Fruit fly (Drosophila melanogaster) whole organism, embryonic: ENCODE data around the gene Tmhs.

Source experiments
- ATbp ChIP-seq: fragments of 200-800 bp; sonication (Bioruptor generic); optimal IDR thresholded peaks from 2 replicates; lab custom pipeline; 2017; ENCODE audit warnings: missing biosample characterization, mild to moderate bottlenecking, missing genetic modification characterization, missing genetic modification reagents
- Atf-2 ChIP-seq: fragments of 200-800 bp; sonication (Bioruptor generic); optimal IDR thresholded peaks from 2 replicates; lab custom pipeline; 2016; ENCODE audit warnings: missing biosample characterization, missing genetic modification characterization
- Bdp1 ChIP-seq: fragments of 200-800 bp; sonication (Bioruptor generic); optimal IDR thresholded peaks from 3 replicates; lab custom pipeline; 2016; ENCODE audit warnings: missing biosample characterization, missing genetic modification characterization
- Blimp-1 ChIP-seq: fragments of 200-800 bp; sonication (Bioruptor generic); optimal IDR thresholded peaks from 3 replicates; lab custom pipeline; 2018; ENCODE audit warnings: missing biosample characterization, missing genetic modification characterization, mild to moderate bottlenecking, moderate library complexity, missing genetic modification reagents
- CG10543 ChIP-seq: fragments of 200-800 bp; sonication (Bioruptor generic); optimal IDR thresholded peaks from 3 replicates; lab custom pipeline; 2017; ENCODE audit warnings: missing biosample characterization, mild to moderate bottlenecking, missing genetic modification characterization, moderate library complexity
- CG11398 ChIP-seq: fragments of 200-800 bp; sonication (Bioruptor generic); optimal IDR thresholded peaks from 2 replicates; lab custom pipeline; 2016; ENCODE audit warnings: missing biosample characterization, missing genetic modification characterization
- CG11456 ChIP-seq: fragments of 200-800 bp; sonication (Bioruptor generic); IDR thresholded peaks from 3 replicates; pipeline ENCODE4 v1.3.6; 2022; ENCODE audit warnings: missing biosample characterization, missing genetic modification characterization
- CG12769 ChIP-seq: fragments of 200-800 bp; sonication (Bioruptor generic); optimal IDR thresholded peaks from 2 replicates; lab custom pipeline; 2019; ENCODE audit warnings: missing biosample characterization, mild to moderate bottlenecking, missing genetic modification characterization, moderate library complexity
- CG14667 ChIP-seq: fragments of 200-800 bp; sonication (Bioruptor generic); IDR thresholded peaks from 2 replicates; pipeline ENCODE4 v1.3.6; 2022; ENCODE audit warnings: missing biosample characterization, missing genetic modification characterization
- CG15269 ChIP-seq: fragments of 200-800 bp; sonication (Bioruptor generic); optimal IDR thresholded peaks from 2 replicates; lab custom pipeline; 2018; ENCODE audit warnings: missing biosample characterization, mild to moderate bottlenecking, missing genetic modification characterization, moderate library complexity
- CG15514 ChIP-seq: fragments of 200-800 bp; sonication (Bioruptor generic); optimal IDR thresholded peaks from 3 replicates; lab custom pipeline; 2017; ENCODE audit warnings: missing biosample characterization, missing genetic modification characterization, mild to moderate bottlenecking, moderate library complexity, missing genetic modification reagents
- CG17186 ChIP-seq: fragments of 200-800 bp; sonication (Bioruptor generic); optimal IDR thresholded peaks from 3 replicates; lab custom pipeline; 2017; ENCODE audit warnings: missing biosample characterization, missing genetic modification reagents, missing genetic modification characterization
- CG17328 ChIP-seq: fragments of 200-800 bp; sonication (Bioruptor generic); IDR thresholded peaks from 2 replicates; pipeline ENCODE4 v1.3.6; 2022; ENCODE audit warnings: missing biosample characterization, missing genetic modification characterization
- CG17359 ChIP-seq: fragments of 200-800 bp; sonication (Bioruptor generic); optimal IDR thresholded peaks from 3 replicates; lab custom pipeline; 2018; ENCODE audit warnings: missing biosample characterization, mild to moderate bottlenecking, missing genetic modification characterization, moderate library complexity
- CG1792 ChIP-seq: fragments of 200-800 bp; sonication (Bioruptor generic); optimal IDR thresholded peaks from 2 replicates; lab custom pipeline; 2016; ENCODE audit warnings: missing biosample characterization, missing genetic modification characterization
- CG1832 ChIP-seq: fragments of 200-800 bp; sonication (Bioruptor generic); optimal IDR thresholded peaks from 2 replicates; lab custom pipeline; 2017; ENCODE audit warnings: missing biosample characterization, mild to moderate bottlenecking, missing genetic modification characterization, inconsistent platforms
- CG18599 ChIP-seq: fragments of 200-800 bp; sonication (Bioruptor generic); optimal IDR thresholded peaks from 3 replicates; lab custom pipeline; 2017; ENCODE audit warnings: missing biosample characterization, missing genetic modification characterization, mild to moderate bottlenecking, moderate library complexity, missing genetic modification reagents
- CG18619 ChIP-seq: fragments of 200-800 bp; sonication (Bioruptor generic); optimal IDR thresholded peaks from 3 replicates; lab custom pipeline; 2017; ENCODE audit warnings: missing biosample characterization, mild to moderate bottlenecking, missing genetic modification characterization
- CG2120 ChIP-seq: fragments of 200-800 bp; sonication (Bioruptor generic); optimal IDR thresholded peaks from 3 replicates; lab custom pipeline; 2016; ENCODE audit warnings: missing biosample characterization, missing genetic modification characterization
- CG32767 ChIP-seq: fragments of 200-800 bp; sonication (Bioruptor generic); IDR thresholded peaks from 2 replicates; pipeline ENCODE4 v1.3.6; 2022; ENCODE audit warnings: missing biosample characterization, missing genetic modification characterization
- CG3838 ChIP-seq: fragments of 200-800 bp; sonication (Bioruptor generic); optimal IDR thresholded peaks from 3 replicates; lab custom pipeline; 2016; ENCODE audit warnings: missing biosample characterization, missing genetic modification characterization
- CG8089 ChIP-seq: fragments of 200-800 bp; sonication (Bioruptor generic); optimal IDR thresholded peaks from 3 replicates; lab custom pipeline; 2016; ENCODE audit warnings: missing biosample characterization, missing genetic modification characterization
- CG8924 ChIP-seq: fragments of 200-800 bp; optimal IDR thresholded peaks from 3 replicates; lab custom pipeline; 2019; ENCODE audit warnings: missing biosample characterization, mild to moderate bottlenecking, missing genetic modification characterization, moderate library complexity
- Dip3 ChIP-seq: fragments of 200-800 bp; sonication (Bioruptor generic); optimal IDR thresholded peaks from 3 replicates; lab custom pipeline; 2016; ENCODE audit warnings: missing biosample characterization, missing genetic modification characterization
- Dp ChIP-seq: fragments of 200-800 bp; sonication (Bioruptor generic); optimal IDR thresholded peaks from 2 replicates; lab custom pipeline; 2018; ENCODE audit warnings: missing biosample characterization, mild to moderate bottlenecking, missing genetic modification characterization, moderate library complexity
- Lpt ChIP-seq: fragments of >200 bp; optimal IDR thresholded peaks from 2 replicates; lab custom pipeline; 2018; ENCODE audit warnings: missing biosample characterization, missing genetic modification characterization
- Med ChIP-seq: fragments of 200-800 bp; sonication (Bioruptor generic); peaks from one replicate; lab custom pipeline; 2016; ENCODE audit warnings: missing biosample characterization, missing genetic modification characterization, mild to moderate bottlenecking, inconsistent platforms, moderate library complexity
- Oaz ChIP-seq: fragments of 200-800 bp; sonication (Bioruptor generic); IDR thresholded peaks from 2 replicates; pipeline ENCODE4 v1.3.6; 2022; ENCODE audit warnings: missing biosample characterization, missing genetic modification characterization
- Optix ChIP-seq: fragments of 200-800 bp; sonication (Bioruptor generic); IDR thresholded peaks from 3 replicates; pipeline ENCODE4 v1.3.6; 2022; ENCODE audit warnings: missing biosample characterization, missing genetic modification characterization
- Ptx1 ChIP-seq: fragments of 200-800 bp; sonication (Bioruptor generic); IDR thresholded peaks from 2 replicates; pipeline ENCODE4 v1.3.6; 2022; ENCODE audit warnings: missing biosample characterization, missing genetic modification characterization
- ab ChIP-seq: fragments of 200-800 bp; sonication (Bioruptor generic); optimal IDR thresholded peaks from 2 replicates; lab custom pipeline; 2016; ENCODE audit warnings: missing biosample characterization, missing genetic modification characterization
- bigmax ChIP-seq: fragments of 200-800 bp; sonication (Bioruptor generic); optimal IDR thresholded peaks from 2 replicates; lab custom pipeline; 2018; ENCODE audit warnings: missing biosample characterization, mild to moderate bottlenecking, missing genetic modification characterization
- cg ChIP-seq: fragments of 200-800 bp; sonication (Bioruptor generic); optimal IDR thresholded peaks from 3 replicates; lab custom pipeline; 2019; ENCODE audit warnings: missing biosample characterization, mild to moderate bottlenecking, missing genetic modification characterization, moderate library complexity
- chm ChIP-seq: fragments of 200-800 bp; sonication (Bioruptor generic); IDR thresholded peaks from 2 replicates; pipeline ENCODE4 v1.3.6; 2022; ENCODE audit warnings: missing biosample characterization, missing genetic modification characterization
- cwo ChIP-seq: fragments of 200-800 bp; sonication (Bioruptor generic); optimal IDR thresholded peaks from 3 replicates; lab custom pipeline; 2017; ENCODE audit warnings: missing biosample characterization, missing genetic modification characterization, mild to moderate bottlenecking, moderate library complexity, missing genetic modification reagents
- danr ChIP-seq: fragments of 200-800 bp; sonication (Bioruptor generic); IDR thresholded peaks from 2 replicates; pipeline ENCODE4 v1.3.6; 2022; ENCODE audit warnings: missing biosample characterization, missing genetic modification characterization
- dysf ChIP-seq: fragments of 200-800 bp; sonication (Bioruptor generic); IDR thresholded peaks from 3 replicates; pipeline ENCODE4 v1.3.6; 2022; ENCODE audit warnings: missing biosample characterization, missing genetic modification characterization
- ewg ChIP-seq: fragments of 200-800 bp; sonication (Bioruptor generic); optimal IDR thresholded peaks from 3 replicates; lab custom pipeline; 2017; ENCODE audit warnings: mild to moderate bottlenecking, missing biosample characterization, missing genetic modification reagents, missing genetic modification characterization
- fru ChIP-seq: fragments of >200 bp; optimal IDR thresholded peaks from 2 replicates; lab custom pipeline; 2017
- fu2 ChIP-seq: fragments of 200-800 bp; sonication (Bioruptor generic); optimal IDR thresholded peaks from 2 replicates; lab custom pipeline; 2016; ENCODE audit warnings: missing biosample characterization, missing genetic modification characterization
- grn ChIP-seq: fragments of 200-800 bp; sonication (Bioruptor generic); optimal IDR thresholded peaks from 3 replicates; lab custom pipeline; 2017; ENCODE audit warnings: missing biosample characterization, missing genetic modification characterization
- hkb ChIP-seq, 2 experiments: fragments of 200-800 bp in 1 of 2; fragments of >200 bp in 1 of 2; sonication (Bioruptor generic) in 1 of 2; IDR thresholded peaks in 1 of 2; optimal IDR thresholded peaks in 1 of 2; 2 replicates each; pipeline versions ENCODE4 v1.3.6 to Lab custom; 2017 to 2022; ENCODE audit warnings: missing biosample characterization in 1 of 2, missing genetic modification characterization in 1 of 2
- kni ChIP-seq: fragments of 200-800 bp; sonication (Bioruptor generic); optimal IDR thresholded peaks from 3 replicates; lab custom pipeline; 2017; ENCODE audit warnings: mild to moderate bottlenecking, missing biosample characterization, missing genetic modification reagents, missing genetic modification characterization
- lilli ChIP-seq: fragments of 200-800 bp; sonication (Bioruptor generic); optimal IDR thresholded peaks from 3 replicates; lab custom pipeline; 2016; ENCODE audit warnings: missing biosample characterization, missing genetic modification characterization
- maf-S ChIP-seq: fragments of 200-800 bp; sonication (Bioruptor generic); optimal IDR thresholded peaks from 2 replicates; lab custom pipeline; 2016; ENCODE audit warnings: missing biosample characterization, missing genetic modification characterization
- nerfin-1 ChIP-seq: fragments of 200-800 bp; sonication (Bioruptor generic); optimal IDR thresholded peaks from 3 replicates; lab custom pipeline; 2019; ENCODE audit warnings: missing biosample characterization, mild to moderate bottlenecking, missing genetic modification characterization, moderate library complexity
- prd ChIP-seq, 3 experiments: fragments of >200 bp in 2 of 3; fragments of 200-800 bp in 1 of 3; sonication (Bioruptor generic) in 1 of 3; optimal IDR thresholded peaks in 2 of 3; IDR thresholded peaks in 1 of 3; 2 replicates in 2 of 3; 3 replicates in 1 of 3; pipeline versions ENCODE4 v1.3.6 to Lab custom; 2017 to 2022; ENCODE audit warnings: missing biosample characterization in 1 of 3, missing genetic modification characterization in 1 of 3
- schlank ChIP-seq: fragments of 200-800 bp; sonication (Bioruptor generic); optimal IDR thresholded peaks from 2 replicates; lab custom pipeline; 2018; ENCODE audit warnings: missing biosample characterization, mild to moderate bottlenecking, missing genetic modification characterization
- slbo ChIP-seq: fragments of 200-800 bp; sonication (Bioruptor generic); IDR thresholded peaks from 2 replicates; pipeline ENCODE4 v1.3.6; 2022; ENCODE audit warnings: missing biosample characterization, missing genetic modification characterization
- vfl ChIP-seq: fragments of 200-800 bp; sonication (Bioruptor generic); optimal IDR thresholded peaks from 2 replicates; lab custom pipeline; 2016; ENCODE audit warnings: missing biosample characterization, missing genetic modification characterization

Gene Tmhs

DNA sequence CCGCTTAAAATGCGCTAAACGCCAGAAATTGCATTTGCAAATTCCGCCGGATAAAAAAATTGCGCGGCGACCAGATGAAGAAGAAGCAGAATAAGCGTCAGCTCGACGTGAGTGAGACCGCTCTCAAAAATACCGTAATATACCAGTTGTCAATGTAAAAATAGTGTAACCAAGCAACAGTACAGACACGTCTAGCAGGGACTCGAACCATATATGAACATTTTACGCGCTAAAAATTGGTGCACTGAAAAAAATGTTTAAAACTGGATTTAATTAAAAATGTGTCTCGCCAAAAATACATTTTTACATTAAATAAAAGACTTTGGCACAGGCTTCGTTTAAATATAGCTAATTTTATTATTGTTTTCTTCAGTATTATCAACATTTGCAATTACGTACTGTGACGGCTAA, 9.2 kb upstream of the Tmhs start, which contains the start of gene dre4 (continued):
- no peak for TF ChIP-seq kni
- peak; percentile 69 for TF ChIP-seq CG17328 (GFP tag; lab: Robert Waterston, UW)
- peak; percentile 67 for TF ChIP-seq CG1792 (GFP tag; lab: Kevin White, UChicago)
- TF ChIP-seq slbo (GFP tag; lab: Robert Waterston, UW): peak; percentile 87
- peak; percentile 94 for TF ChIP-seq nerfin-1 (tag; lab: Kevin White, UChicago)
- TF ChIP-seq fru (lab: Kevin White, UChicago): no peak
- no peak for TF ChIP-seq bigmax (GFP tag; lab: Kevin White, UChicago)
- TF ChIP-seq Optix (GFP tag; lab: Robert Waterston, UW): no peak
- 0 out of 2 replicates have a peak, but pooled peaks have one; percentile 35 for TF ChIP-seq CG14667
- TF ChIP-seq CG3838 (GFP tag; lab: Kevin White, UChicago): peak; percentile 20
- peak; percentile 66 for TF ChIP-seq CG12769 (tag; lab: Kevin White, UChicago)
- TF ChIP-seq cwo (GFP tag; lab: Kevin White, UChicago): peak; percentile 9
- no peak for TF ChIP-seq cg (GFP tag; lab: Kevin White, UChicago)
- peak; percentile 91 for TF ChIP-seq Med (GFP tag; lab: Kevin White, UChicago)
- TF ChIP-seq vfl (GFP tag; lab: Kevin White, UChicago): peak; percentile 33
- peak; percentile 90 for TF ChIP-seq CG15514 (GFP tag; lab: Kevin White, UChicago)
- peak; percentile 24 for TF ChIP-seq Dip3
- TF ChIP-seq dysf (GFP tag; lab: Robert Waterston, UW): peak; percentile 64
- peak; percentile 77 for TF ChIP-seq CG17186 (GFP tag; lab: Kevin White, UChicago)
- no peak for TF ChIP-seq CG10543 (GFP tag; lab: Kevin White, UChicago)
- TF ChIP-seq CG17359 (tag; lab: Kevin White, UChicago): peak; percentile 75
- TF ChIP-seq fu2 (GFP tag; lab: Kevin White, UChicago): peak; percentile 60
- TF ChIP-seq Atf-2 (GFP tag; lab: Kevin White, UChicago): peak; percentile 66
- TF ChIP-seq CG18599 (GFP tag; lab: Kevin White, UChicago): peak; percentile 80
- no peak for TF ChIP-seq CG1832 (GFP tag; lab: Kevin White, UChicago)
- TF ChIP-seq Blimp-1: peak; percentile 72
- TF ChIP-seq CG18619: peak; percentile 35
- TF ChIP-seq CG8089 (GFP tag; lab: Kevin White, UChicago): peak; percentile 49
- TF ChIP-seq Lpt (GFP tag; lab: Kevin White, UChicago): no peak
- peak; percentile 83 for TF ChIP-seq lilli (GFP tag; lab: Kevin White, UChicago)
- peak; percentile 40 for TF ChIP-seq ab (GFP tag; lab: Kevin White, UChicago)
- TF ChIP-seq danr (GFP tag; lab: Robert Waterston, UW): 0 out of 2 replicates have a peak, but pooled peaks have one; percentile 14
- peak; percentile 58 for TF ChIP-seq CG15269 (tag; lab: Kevin White, UChicago)
- TF ChIP-seq CG2120 (GFP tag; lab: Kevin White, UChicago): peak; percentile 86
- 0 out of 2 replicates have a peak, but pooled peaks have one; percentile 28 for TF ChIP-seq CG32767 (GFP tag; lab: Robert Waterston, UW)
- peak; percentile 72 for TF ChIP-seq Ptx1 (GFP tag; lab: Robert Waterston, UW)
- TF ChIP-seq ATbp: peak; percentile 51
- TF ChIP-seq CG8924: peak; percentile 71
- TF ChIP-seq Bdp1: peak; percentile 54
- TF ChIP-seq CG11456 (GFP tag; lab: Robert Waterston, UW): 0 out of 3 replicates have a peak, but pooled peaks have one; percentile 31
- peak; percentile 17 for TF ChIP-seq maf-S (GFP tag; lab: Kevin White, UChicago)
- TF ChIP-seq Dp (GFP tag; lab: Kevin White, UChicago): peak; percentile 81
- TF ChIP-seq grn (GFP tag; lab: Kevin White, UChicago): peak; percentile 9
- peak; percentile 26 for TF ChIP-seq CG11398 (GFP tag; lab: Kevin White, UChicago)
- peak; percentile 29 for TF ChIP-seq schlank (tag; lab: Kevin White, UChicago)
- TF ChIP-seq Oaz (GFP tag; lab: Robert Waterston, UW): 0 out of 2 replicates have a peak, but pooled peaks have one; percentile 29
- TF ChIP-seq hkb (optimal IDR thresholded peaks at IDR 0.05; lab: Kevin White, UChicago): no peak
- peak; percentile 84 for TF ChIP-seq hkb (GFP tag; IDR thresholded peaks at IDR 0.05; lab: Robert Waterston, UW)
- TF ChIP-seq ewg: peak; percentile 49
- peak; percentile 79 for TF ChIP-seq chm (GFP tag; lab: Robert Waterston, UW)
- TF ChIP-seq prd (optimal IDR thresholded peaks at IDR 0.05; lab: Kevin White, UChicago): no peak
- TF ChIP-seq prd (GFP tag; IDR thresholded peaks at IDR 0.05; lab: Robert Waterston, UW): peak; percentile 82
